Worm (Caenorhabditis elegans): ENCODE results near the gene C06A1.6.
A peak's percentile ranks its signal among the peaks of the same experiment; 100 is the strongest.

The C06A1.6 gene

DNA sequence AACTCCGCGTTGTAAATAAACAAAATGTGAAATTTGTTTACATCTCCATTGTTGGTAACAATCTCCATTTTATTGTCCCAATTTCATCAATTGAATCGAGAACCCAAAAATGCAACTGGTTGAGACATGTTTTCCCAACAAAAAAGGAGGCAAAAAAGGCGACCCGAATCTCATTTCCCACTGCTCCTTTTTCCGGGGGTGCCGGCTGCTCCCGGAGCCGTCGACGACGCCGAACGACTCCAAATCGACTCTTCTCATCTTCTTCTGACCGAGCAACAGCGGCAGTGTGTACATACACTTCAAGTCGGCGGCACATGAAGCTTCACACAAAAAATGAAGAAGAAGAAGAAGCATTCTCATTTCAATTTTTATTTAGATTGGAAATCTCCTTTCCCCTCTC lies 2.0 kb upstream of the C06A1.6 start:
- TF ChIP-seq zfh-2 (GFP tag; conservative IDR thresholded peaks at IDR 0.05): peak; percentile 59
- no peak for TF ChIP-seq nhr-27 (tag; optimal IDR thresholded peaks at IDR 0.05)

- TF ChIP-seq sptf-2 (GFP tag; optimal IDR thresholded peaks at IDR 0.05) (peak; percentile 20), hlh-12 (tag; optimal IDR thresholded peaks at IDR 0.05) (no peak), lag-1 (GFP tag; IDR thresholded peaks at IDR 0.05) (no peak; the same call in 1 of the 2 replicates), tlf-1 (GFP tag; optimal IDR thresholded peaks at IDR 0.05) (peak; percentile 100), rcor-1 (GFP tag; IDR thresholded peaks at IDR 0.05) (peak; percentile 99), attf-6 (GFP tag; IDR thresholded peaks at IDR 0.05) (peak; percentile 92), mxl-1 (tag; optimal IDR thresholded peaks at IDR 0.05) (no peak), dox-1 (GFP tag; IDR thresholded peaks at IDR 0.05) (peak; percentile 100), ceh-27 (GFP tag; optimal IDR thresholded peaks at IDR 0.05) (peak; percentile 100), F52B5.7 (tag; optimal IDR thresholded peaks at IDR 0.05) (peak; percentile 98), ceh-79 (tag; optimal IDR thresholded peaks at IDR 0.05) (peak; percentile 88), him-1 (tag; optimal IDR thresholded peaks at IDR 0.05) (peak; percentile 97), hlh-26 (GFP tag; conservative IDR thresholded peaks at IDR 0.05) (no peak), nfya-2 (GFP tag; IDR thresholded peaks at IDR 0.05) (peak; percentile 94), D2030.7 (GFP tag; IDR thresholded peaks at IDR 0.05) (peak; percentile 99), dpff-1 (tag; optimal IDR thresholded peaks at IDR 0.05) (peak; percentile 11), egrh-3 (GFP tag; IDR thresholded peaks at IDR 0.05) (peak; percentile 64; the same call in 1 of the 2 replicates), mes-4 (tag; optimal IDR thresholded peaks at IDR 0.05) (peak; percentile 86), F57C9.4 (tag; optimal IDR thresholded peaks at IDR 0.05) (peak; percentile 93), ccch-3 (GFP tag; optimal IDR thresholded peaks at IDR 0.05) (peak; percentile 84), lin-54 (GFP tag; optimal IDR thresholded peaks at IDR 0.05) (peak; percentile 100), nhr-27 (tag; optimal IDR thresholded peaks at IDR 0.05) (peak; percentile 85), rpc-1 (optimal IDR thresholded peaks at IDR 0.05) (peak; percentile 18), rpc-1 (tag; optimal IDR thresholded peaks at IDR 0.05) (peak; percentile 14), K11D2.4 (GFP tag; IDR thresholded peaks at IDR 0.05) (peak; percentile 100), nfyb-1 (GFP tag; IDR thresholded peaks at IDR 0.05) (peak; percentile 99), ztf-28 (GFP tag; IDR thresholded peaks at IDR 0.05) (peak; percentile 97), lsy-27 (tag; optimal IDR thresholded peaks at IDR 0.05; ENCODE audit: borderline replicate concordance, insufficient read depth) (peak; percentile 70), ztf-25 (GFP tag; IDR thresholded peaks at IDR 0.05) (peak; percentile 94), chd-7 (tag; optimal IDR thresholded peaks at IDR 0.05) (peak; percentile 99), F23B12.7 (tag; optimal IDR thresholded peaks at IDR 0.05; ENCODE audit: insufficient read depth) (peak; percentile 99), lin-26 (GFP tag; IDR thresholded peaks at IDR 0.05) (peak; percentile 95), snpc-1.3 (tag; optimal IDR thresholded peaks at IDR 0.05; ENCODE audit: insufficient read depth) (peak; percentile 98), akir-1 (GFP tag; optimal IDR thresholded peaks at IDR 0.05) (peak; percentile 75), T26A5.8 (tag; optimal IDR thresholded peaks at IDR 0.05) (peak; percentile 56), ama-1 (optimal IDR thresholded peaks at IDR 0.05) (no peak), ama-1 (GFP tag; optimal IDR thresholded peaks at IDR 0.05) (peak; percentile 76 to 79), K12H6.12 (tag; optimal IDR thresholded peaks at IDR 0.05) (peak; percentile 100), athp-1 (tag; optimal IDR thresholded peaks at IDR 0.05) (peak; percentile 100), F55B11.4 (tag; optimal IDR thresholded peaks at IDR 0.05; ENCODE audit: borderline replicate concordance, insufficient read depth) (no peak), egl-44 (GFP tag; IDR thresholded peaks at IDR 0.05) (peak; percentile 98), tbx-9 (tag; optimal IDR thresholded peaks at IDR 0.05; ENCODE audit: borderline replicate concordance) (no peak), let-607 (tag; optimal IDR thresholded peaks at IDR 0.05) (peak; percentile 98), ztf-26 (tag; optimal IDR thresholded peaks at IDR 0.05) (peak; percentile 99), ztf-22 (GFP tag; optimal IDR thresholded peaks at IDR 0.05) (peak; percentile 97), ekl-4 (GFP tag; IDR thresholded peaks at IDR 0.05) (peak; percentile 99)
Measured at ce11 chrII:10563368-10563767, 1.1 kb downstream of the C06A1.6 start, which contains the start of gene cdc-48.1. cdc-48.1 (minus strand) TSS chrII:10563407.

Data from whole organism, young adult.